Fruit fly (Drosophila melanogaster) whole organism, prepupa: ENCODE results near the gene CG32832.
A peak's percentile ranks its signal among the peaks of the same experiment; 100 is the strongest.

Source experiments
- Blimp-1 ChIP-seq: fragments of 200-800 bp; sonication (Bioruptor generic); optimal IDR thresholded peaks from 3 replicates; lab custom pipeline; 2017; ENCODE audit warnings: missing biosample characterization, missing genetic modification characterization, mild to moderate bottlenecking, moderate library complexity, missing genetic modification reagents
- CG10631 ChIP-seq: fragments of 200-800 bp; sonication (Bioruptor generic); optimal IDR thresholded peaks from 2 replicates; lab custom pipeline; 2016; ENCODE audit warnings: missing biosample characterization, missing genetic modification characterization
- CG11294 ChIP-seq: fragments of 200-800 bp; sonication (Bioruptor generic); IDR thresholded peaks from 2 replicates; pipeline ENCODE4 v1.3.6; 2022; ENCODE audit warnings: missing biosample characterization, missing genetic modification characterization
- CG11762 ChIP-seq: fragments of 200-800 bp; sonication (Bioruptor generic); optimal IDR thresholded peaks from 3 replicates; lab custom pipeline; 2016; ENCODE audit warnings: missing biosample characterization, missing genetic modification characterization; ENCODE audit not compliant: insufficient read depth
- CG1621 ChIP-seq: fragments of 200-800 bp; sonication (Bioruptor generic); optimal IDR thresholded peaks from 3 replicates; lab custom pipeline; 2018; ENCODE audit warnings: missing biosample characterization, mild to moderate bottlenecking, missing genetic modification characterization
- CG16779 ChIP-seq: fragments of 200-800 bp; sonication (Bioruptor generic); optimal IDR thresholded peaks from 3 replicates; lab custom pipeline; 2017; ENCODE audit warnings: missing biosample characterization, mild to moderate bottlenecking, missing genetic modification characterization
- CG3032 ChIP-seq: fragments of 200-800 bp; optimal IDR thresholded peaks from 2 replicates; lab custom pipeline; 2019; ENCODE audit warnings: missing biosample characterization, mild to moderate bottlenecking, missing genetic modification characterization, moderate library complexity
- CG34406 ChIP-seq: fragments of 200-800 bp; sonication (Bioruptor generic); optimal IDR thresholded peaks from 3 replicates; lab custom pipeline; 2016; ENCODE audit warnings: missing biosample characterization, missing genetic modification characterization
- CG3919 ChIP-seq: fragments of 200-800 bp; sonication (Bioruptor generic); optimal IDR thresholded peaks from 3 replicates; lab custom pipeline; 2016; ENCODE audit warnings: missing biosample characterization, missing genetic modification characterization
- CG4318 ChIP-seq: fragments of 200-800 bp; sonication (Bioruptor generic); optimal IDR thresholded peaks from 3 replicates; lab custom pipeline; 2017; ENCODE audit warnings: missing biosample characterization, mild to moderate bottlenecking, missing genetic modification characterization
- CG6163 ChIP-seq: fragments of 200-800 bp; sonication (Bioruptor generic); IDR thresholded peaks from 3 replicates; pipeline ENCODE4 v1.3.6; 2022; ENCODE audit warnings: missing biosample characterization, missing genetic modification characterization
- CG6276 ChIP-seq: fragments of 200-800 bp; sonication (Bioruptor generic); optimal IDR thresholded peaks from 2 replicates; lab custom pipeline; 2017; ENCODE audit warnings: missing biosample characterization, mild to moderate bottlenecking, missing genetic modification characterization
- CG6792 ChIP-seq: fragments of 200-800 bp; sonication (Bioruptor generic); optimal IDR thresholded peaks from 3 replicates; lab custom pipeline; 2016; ENCODE audit warnings: missing biosample characterization, missing genetic modification characterization
- CG8119 ChIP-seq: fragments of 200-800 bp; sonication (Bioruptor generic); IDR thresholded peaks from 3 replicates; pipeline ENCODE4 v1.3.6; 2022; ENCODE audit warnings: missing biosample characterization, missing genetic modification characterization
- CG8632 ChIP-seq: fragments of 200-800 bp; sonication (Bioruptor generic); optimal IDR thresholded peaks from 3 replicates; lab custom pipeline; 2016; ENCODE audit warnings: missing biosample characterization, missing genetic modification characterization
- CG9139 ChIP-seq: fragments of 200-800 bp; sonication (Bioruptor generic); optimal IDR thresholded peaks from 3 replicates; lab custom pipeline; 2017; ENCODE audit warnings: missing biosample characterization, mild to moderate bottlenecking, missing genetic modification characterization
- Gug ChIP-seq: fragments of 200-800 bp; sonication (Bioruptor generic); IDR thresholded peaks from 2 replicates; pipeline ENCODE4 v1.3.6; 2022; ENCODE audit warnings: missing biosample characterization, missing genetic modification characterization
- Hr38 ChIP-seq: sonication (Bioruptor generic); optimal IDR thresholded peaks from 2 replicates; lab custom pipeline; 2016; ENCODE audit warnings: missing biosample characterization, missing genetic modification characterization
- Hr39 ChIP-seq: fragments of 200-800 bp; sonication (Bioruptor generic); optimal IDR thresholded peaks from 2 replicates; lab custom pipeline; 2016; ENCODE audit warnings: missing biosample characterization, missing genetic modification characterization
- Hr4 ChIP-seq: fragments of 200-800 bp; sonication (Bioruptor generic); optimal IDR thresholded peaks from 3 replicates; lab custom pipeline; 2016; ENCODE audit warnings: missing biosample characterization, missing genetic modification characterization
- Lpt ChIP-seq: fragments of 200-800 bp; sonication (Bioruptor generic); optimal IDR thresholded peaks from 3 replicates; lab custom pipeline; 2016; ENCODE audit warnings: missing biosample characterization, missing genetic modification characterization
- Sox15 ChIP-seq: fragments of 200-800 bp; sonication (Bioruptor generic); optimal IDR thresholded peaks from 3 replicates; lab custom pipeline; 2016; ENCODE audit warnings: missing biosample characterization, missing genetic modification characterization
- esn ChIP-seq: fragments of 200-800 bp; sonication (Bioruptor generic); optimal IDR thresholded peaks from 2 replicates; lab custom pipeline; 2016; ENCODE audit warnings: missing biosample characterization, mild to moderate bottlenecking, missing genetic modification characterization, moderate library complexity
- fd85E ChIP-seq: fragments of 200-800 bp; sonication (Bioruptor generic); optimal IDR thresholded peaks from 3 replicates; lab custom pipeline; 2016; ENCODE audit warnings: missing biosample characterization, missing genetic modification characterization
- net ChIP-seq: fragments of 200-800 bp; sonication (Bioruptor generic); optimal IDR thresholded peaks from 3 replicates; lab custom pipeline; 2016; ENCODE audit warnings: missing biosample characterization, missing genetic modification characterization
- salr ChIP-seq, 2 experiments: fragments of 200-800 bp; sonication (Bioruptor generic); optimal IDR thresholded peaks; 3 replicates each; lab custom pipeline; 2016 to 2018; ENCODE audit warnings: missing biosample characterization in 2 of 2, missing genetic modification characterization in 2 of 2, mild to moderate bottlenecking in 1 of 2
- ss ChIP-seq, 2 experiments: fragments of 200-800 bp; sonication (Bioruptor generic); optimal IDR thresholded peaks; 2 replicates in 1 of 2; 3 replicates in 1 of 2; lab custom pipeline; 2017 to 2018; ENCODE audit warnings: mild to moderate bottlenecking in 2 of 2, missing biosample characterization in 2 of 2, missing genetic modification characterization in 2 of 2, moderate library complexity in 1 of 2
- svp ChIP-seq: fragments of 200-800 bp; sonication (Bioruptor generic); peaks from one replicate; lab custom pipeline; 2016; ENCODE audit warnings: missing biosample characterization, missing genetic modification characterization
- topi ChIP-seq: fragments of 200-800 bp; sonication (Bioruptor generic); optimal IDR thresholded peaks from 3 replicates; lab custom pipeline; 2016; ENCODE audit warnings: missing biosample characterization, missing genetic modification characterization
- vri ChIP-seq: fragments of 200-800 bp; sonication (Bioruptor generic); optimal IDR thresholded peaks from 3 replicates; lab custom pipeline; 2016; ENCODE audit warnings: missing biosample characterization, mild to moderate bottlenecking, missing genetic modification characterization

Gene CG32832

dm6 chr2L:16887660-16888573 lies 8.8 kb upstream of the CG32832 start, which contains the start of the genes osi and tweek (continued):
- TF ChIP-seq CG4318 (GFP tag; lab: Kevin White, UChicago) = no peak
- peak; percentile 31 for TF ChIP-seq CG8632 (GFP tag; lab: Kevin White, UChicago)
- TF ChIP-seq CG1621 (tag; lab: Kevin White, UChicago) = no peak
- peak; percentile 72 for TF ChIP-seq vri (GFP tag; lab: Kevin White, UChicago)
- peak; percentile 31 for TF ChIP-seq Sox15 (GFP tag; lab: Kevin White, UChicago)
- peak; percentile 58 for TF ChIP-seq topi (GFP tag; lab: Kevin White, UChicago)
- TF ChIP-seq CG11762 (GFP tag; lab: Kevin White, UChicago) = no peak
- TF ChIP-seq CG3919 (GFP tag; lab: Kevin White, UChicago) = no peak
- TF ChIP-seq Lpt (GFP tag; lab: Kevin White, UChicago) = peak; percentile 24
- TF ChIP-seq CG9139 = no peak
- TF ChIP-seq esn (GFP tag; lab: Kevin White, UChicago) = peak; percentile 70
- peak; percentile 36; the same call in 1 of the 3 replicates for TF ChIP-seq CG6163 (GFP tag; lab: Robert Waterston, UW)
- peak; percentile 59 for TF ChIP-seq Hr39 (GFP tag; lab: Kevin White, UChicago)
- TF ChIP-seq svp = peak; percentile 75
- no peak for TF ChIP-seq CG6276 (GFP tag; lab: Kevin White, UChicago)
- peak; percentile 75 for TF ChIP-seq CG10631 (GFP tag; lab: Kevin White, UChicago)
- TF ChIP-seq fd85E (GFP tag; lab: Kevin White, UChicago) = no peak
- peak; percentile 0 for TF ChIP-seq CG6792
- no peak for TF ChIP-seq CG8119 (GFP tag; lab: Robert Waterston, UW)
- no peak for TF ChIP-seq ss (GFP tag; optimal IDR thresholded peaks at IDR 0.05; lab: Kevin White, UChicago)
- TF ChIP-seq Hr4 (GFP tag; lab: Kevin White, UChicago) = peak; percentile 61
- TF ChIP-seq CG11294 = no peak
- TF ChIP-seq CG3032 = peak; percentile 29
- TF ChIP-seq salr (GFP tag; optimal IDR thresholded peaks at IDR 0.05; lab: Kevin White, UChicago) = no peak
- TF ChIP-seq Gug (GFP tag; lab: Robert Waterston, UW) = no peak
- no peak for TF ChIP-seq Blimp-1 (GFP tag; lab: Kevin White, UChicago)
- no peak for TF ChIP-seq Hr38
- peak; percentile 29 for TF ChIP-seq CG34406 (GFP tag; lab: Kevin White, UChicago)

dm6 chr2L:16886459-16886858 lies 7.4 kb upstream of the CG32832 start:
- TF ChIP-seq CG34406 (GFP tag; lab: Kevin White, UChicago) = no peak
- TF ChIP-seq esn (GFP tag; lab: Kevin White, UChicago) = no peak
- TF ChIP-seq net (GFP tag; lab: Kevin White, UChicago) = no peak
- TF ChIP-seq vri (GFP tag; lab: Kevin White, UChicago) = peak; percentile 32
- peak; percentile 25 for TF ChIP-seq CG16779 (tag; lab: Kevin White, UChicago)
- peak; percentile 92 for TF ChIP-seq svp

dm6 chr2L:16885347-16885746 lies 6.3 kb upstream of the CG32832 start:
- TF ChIP-seq CG11762 (GFP tag; lab: Kevin White, UChicago) = no peak
- TF ChIP-seq svp = no peak
- no peak for TF ChIP-seq salr (GFP tag; optimal IDR thresholded peaks at IDR 0.05; lab: Kevin White, UChicago)

dm6 chr2L:16884702-16885101 lies 5.6 kb upstream of the CG32832 start:
- no peak for TF ChIP-seq Hr39 (GFP tag; lab: Kevin White, UChicago)
- peak; percentile 33 for TF ChIP-seq svp
- no peak for TF ChIP-seq CG6792
